Fruit fly (Drosophila melanogaster): ENCODE measurements around the gene CG32148.

CG32148 gene

dm6 chr3L:15043874-15044336 is 20.6 kb downstream of the CG32148 start, which contains the start of gene ind:
ind (minus strand) TSS chr3L:15043924.
- TF ChIP-seq CG15479 (GFP tag; optimal IDR thresholded peaks at IDR 0.05) = peak; percentile 82
- TF ChIP-seq ind (GFP tag; optimal IDR thresholded peaks at IDR 0.05) = no peak
- TF ChIP-seq NfI (GFP tag; optimal IDR thresholded peaks at IDR 0.05) = no peak
- peak; percentile 92 for TF ChIP-seq Nf-YB (GFP tag; optimal IDR thresholded peaks at IDR 0.05)
- TF ChIP-seq bab2 (GFP tag; optimal IDR thresholded peaks at IDR 0.05) = no peak
- peak; percentile 10 for TF ChIP-seq zen (tag; optimal IDR thresholded peaks at IDR 0.05)
- no peak for TF ChIP-seq Myb (GFP tag; optimal IDR thresholded peaks at IDR 0.05)
- peak; percentile 57 for TF ChIP-seq tap (tag; optimal IDR thresholded peaks at IDR 0.05)
- TF ChIP-seq CG2199 (GFP tag; IDR thresholded peaks at IDR 0.05) = 0 out of 3 replicates have a peak, but pooled peaks have one; percentile 15
- no peak for TF ChIP-seq CG5245 (GFP tag; optimal IDR thresholded peaks at IDR 0.05)
- peak; percentile 57 for TF ChIP-seq pros (GFP tag; optimal IDR thresholded peaks at IDR 0.05)
- TF ChIP-seq CG34376 (GFP tag; optimal IDR thresholded peaks at IDR 0.05) = no peak
- peak in 1 of 2 experiments; percentile 62 for TF ChIP-seq tll (GFP tag; optimal IDR thresholded peaks at IDR 0.05)
- TF ChIP-seq phol (tag; optimal IDR thresholded peaks at IDR 0.05) = peak; percentile 50
- TF ChIP-seq CG14050 (GFP tag; IDR thresholded peaks at IDR 0.05) = no peak
- no peak for TF ChIP-seq CG17612 (GFP tag; IDR thresholded peaks at IDR 0.05)
- TF ChIP-seq gsb-n (tag; optimal IDR thresholded peaks at IDR 0.05) = peak; percentile 76
- TF ChIP-seq grau (tag; optimal IDR thresholded peaks at IDR 0.05) = peak; percentile 49
- TF ChIP-seq Deaf1 (tag; optimal IDR thresholded peaks at IDR 0.05) = no peak
- TF ChIP-seq CG4282 (GFP tag; optimal IDR thresholded peaks at IDR 0.05) = no peak
- no peak for TF ChIP-seq CG3281 (GFP tag; optimal IDR thresholded peaks at IDR 0.05)
- TF ChIP-seq Nf-YC (tag; optimal IDR thresholded peaks at IDR 0.05) = peak; percentile 90
- TF ChIP-seq cg (GFP tag; optimal IDR thresholded peaks at IDR 0.05) = peak; percentile 75
- TF ChIP-seq prd (optimal IDR thresholded peaks at IDR 0.05) = no peak
- TF ChIP-seq prd (GFP tag; IDR thresholded peaks at IDR 0.05) = peak; percentile 37; the same call in 1 of the 3 replicates
- TF ChIP-seq seq (GFP tag; IDR thresholded peaks at IDR 0.05) = peak; percentile 77; the same call in 1 of the 2 replicates
- TF ChIP-seq CG11247 (GFP tag; IDR thresholded peaks at IDR 0.05) = no peak
- peak; percentile 11 for TF ChIP-seq scrt (GFP tag; optimal IDR thresholded peaks at IDR 0.05)
- TF ChIP-seq gcm (GFP tag; optimal IDR thresholded peaks at IDR 0.05) = peak; percentile 25
- TF ChIP-seq D (optimal IDR thresholded peaks at IDR 0.05) = peak; percentile 90
- peak; percentile 0 for TF ChIP-seq D (GFP tag; optimal IDR thresholded peaks at IDR 0.05)
- no peak for TF ChIP-seq CG14014 (GFP tag; IDR thresholded peaks at IDR 0.05)

- TF ChIP-seq CG15479 (GFP tag; optimal IDR thresholded peaks at IDR 0.05) = peak; percentile 73
- TF ChIP-seq D (optimal IDR thresholded peaks at IDR 0.05) = peak; percentile 98
- TF ChIP-seq D (GFP tag; optimal IDR thresholded peaks at IDR 0.05) = no peak
- no peak for TF ChIP-seq stwl (tag; optimal IDR thresholded peaks at IDR 0.05)
- no peak for TF ChIP-seq usp (GFP tag; optimal IDR thresholded peaks at IDR 0.05)
- TF ChIP-seq CG13123 (GFP tag; optimal IDR thresholded peaks at IDR 0.05) = no peak
- TF ChIP-seq CG31441 (GFP tag; IDR thresholded peaks at IDR 0.05) = no peak
- no peak for TF ChIP-seq lbe (GFP tag; optimal IDR thresholded peaks at IDR 0.05)
- TF ChIP-seq tll (GFP tag; optimal IDR thresholded peaks at IDR 0.05) = peak in 1 of 2 experiments; percentile 92
- no peak for TF ChIP-seq kah (GFP tag; optimal IDR thresholded peaks at IDR 0.05)
- TF ChIP-seq CG4854 (GFP tag; optimal IDR thresholded peaks at IDR 0.05) = no peak
- TF ChIP-seq hb (GFP tag; IDR thresholded peaks at IDR 0.05; ENCODE audit: partially characterized antibody) = 0 out of 3 replicates have a peak, but pooled peaks have one; percentile 52
- no peak for TF ChIP-seq caup (GFP tag; optimal IDR thresholded peaks at IDR 0.05; ENCODE audit: severe bottlenecking)
- no peak for TF ChIP-seq CG4707 (GFP tag; optimal IDR thresholded peaks at IDR 0.05)
- TF ChIP-seq CG8359 (GFP tag; optimal IDR thresholded peaks at IDR 0.05; ENCODE audit: borderline replicate concordance) = no peak
- TF ChIP-seq CG2116 (GFP tag; optimal IDR thresholded peaks at IDR 0.05) = no peak
- TF ChIP-seq zen (tag; optimal IDR thresholded peaks at IDR 0.05) = peak; percentile 63
- TF ChIP-seq Dfd (GFP tag; optimal IDR thresholded peaks at IDR 0.05) = no peak
- TF ChIP-seq btn (GFP tag; optimal IDR thresholded peaks at IDR 0.05) = no peak
- no peak for TF ChIP-seq stc (GFP tag; IDR thresholded peaks at IDR 0.05)
- no peak for TF ChIP-seq Six4 (GFP tag; optimal IDR thresholded peaks at IDR 0.05)
- TF ChIP-seq CG2120 (GFP tag; optimal IDR thresholded peaks at IDR 0.05) = no peak
These were observed 21.8 kb downstream of the CG32148 start for dm6 chr3L:15045114-15045513.

All from whole organism, embryonic.